Worm (Caenorhabditis elegans) whole organism, young adult: Measurements from ENCODE around the gene fard-1.
A peak's percentile ranks its signal among the peaks of the same experiment; 100 is the strongest.

Experiments used
- cebp-1 ChIP-seq, 2 experiments: fragments of 200-800 bp in 1 of 2; sonication (Bioruptor generic) in 1 of 2; sonication (generic microtip) in 1 of 2; IDR thresholded peaks in 1 of 2; optimal IDR thresholded peaks in 1 of 2; 2 replicates each; pipeline versions ENCODE4 v1.3.6 to Lab custom; 2017 to 2022; ENCODE audit warnings: missing compliant biosample characterization in 2 of 2, missing genetic modification characterization in 2 of 2, mild to moderate bottlenecking in 1 of 2, missing genetic modification reagents in 1 of 2, moderate library complexity in 1 of 2
- lag-1 ChIP-seq: fragments of 200-800 bp; sonication (Bioruptor generic); IDR thresholded peaks from 2 replicates; pipeline ENCODE4 v1.3.6; 2022; ENCODE audit warnings: missing genetic modification reagents, missing genetic modification characterization, missing compliant biosample characterization
- unc-62 ChIP-seq: fragments of 150-350 bp; optimal IDR thresholded peaks from 2 replicates; lab custom pipeline; 2014; ENCODE audit warnings: missing biosample characterization, missing genetic modification reagents, missing genetic modification characterization

- TF ChIP-seq cebp-1 (GFP tag; IDR thresholded peaks at IDR 0.05; lab: Robert Waterston, UW), result 0 out of 2 replicates have a peak, but pooled peaks have one; percentile 18
- peak; percentile 42 for TF ChIP-seq cebp-1 (tag; optimal IDR thresholded peaks at IDR 0.05; lab: Kevin White, UChicago)
- TF ChIP-seq lag-1 (GFP tag; lab: Robert Waterston, UW), result no peak
- no peak for TF ChIP-seq unc-62 (GFP tag; lab: Kevin White, UChicago)
These were observed 37.1 kb downstream of the fard-1 start for ce11 chrX:2970212-2970611.
